Fruit fly (Drosophila melanogaster): Measurements from ENCODE around the gene tty.
A peak's percentile ranks its signal among the peaks of the same experiment; 100 is the strongest.

Gene tty

DNA sequence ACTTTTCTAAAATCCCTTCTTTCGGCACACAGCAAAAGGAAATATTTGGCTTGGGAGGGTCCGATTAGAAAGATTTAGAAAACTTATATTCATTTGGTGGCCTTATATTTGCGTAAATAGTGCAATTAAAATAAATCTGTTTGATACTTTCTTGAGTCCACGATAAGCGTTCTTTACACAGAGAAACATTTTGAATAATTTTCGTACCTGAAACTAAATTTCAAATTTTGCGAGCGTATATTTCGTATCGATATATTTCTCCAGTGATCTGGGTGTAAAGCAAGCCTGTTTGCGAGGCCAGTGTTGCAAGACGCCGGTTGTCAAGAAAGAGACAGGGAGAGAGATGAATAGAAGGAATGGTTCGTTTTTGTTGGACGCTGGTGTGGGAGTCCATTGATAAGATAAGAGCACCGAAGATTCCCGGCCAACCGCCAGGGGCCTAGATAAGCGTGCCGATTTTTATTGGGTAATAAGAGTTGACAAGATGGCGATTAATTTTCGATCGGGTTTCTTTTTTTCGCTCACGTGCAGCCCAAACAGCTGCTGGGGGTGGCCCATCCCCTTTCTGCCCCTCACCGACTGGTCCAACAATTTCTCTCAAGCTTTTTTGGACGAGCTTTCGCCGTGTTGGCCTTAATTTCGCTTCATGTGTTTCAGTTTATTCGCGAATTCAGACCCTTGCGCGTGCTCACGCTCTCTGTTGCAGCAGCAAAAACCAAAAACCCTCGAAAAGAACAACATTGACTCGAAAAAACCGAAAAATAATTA is 34.4 kb upstream of the tty start, which contains the start of gene slgA (continued):
- TF ChIP-seq CG12391 (tag; optimal IDR thresholded peaks at IDR 0.05) (peak; percentile 5), Sox100B (GFP tag; optimal IDR thresholded peaks at IDR 0.05) (peak; percentile 19), peb (GFP tag; IDR thresholded peaks at IDR 0.05) (no peak), Lpt (GFP tag; optimal IDR thresholded peaks at IDR 0.05) (no peak), CG15696 (tag; optimal IDR thresholded peaks at IDR 0.05) (no peak), cad (GFP tag; optimal IDR thresholded peaks at IDR 0.05) (no peak), CG31441 (GFP tag; IDR thresholded peaks at IDR 0.05) (no peak), Opbp (GFP tag; IDR thresholded peaks at IDR 0.05; ENCODE audit: partially characterized antibody) (peak; percentile 71), bowl (GFP tag; IDR thresholded peaks at IDR 0.05) (no peak), sc (optimal IDR thresholded peaks at IDR 0.05) (no peak), sc (GFP tag; optimal IDR thresholded peaks at IDR 0.05) (no peak), Meics (GFP tag; optimal IDR thresholded peaks at IDR 0.05) (no peak), ash1 (GFP tag; optimal IDR thresholded peaks at IDR 0.05) (no peak), tgo (GFP tag; IDR thresholded peaks at IDR 0.05) (no peak; the same call in 2 of the 3 replicates), vnd (GFP tag; IDR thresholded peaks at IDR 0.05; ENCODE audit: partially characterized antibody) (peak; percentile 72), CG10654 (GFP tag; optimal IDR thresholded peaks at IDR 0.05) (no peak), br (optimal IDR thresholded peaks at IDR 0.05) (no peak), ci (GFP tag; IDR thresholded peaks at IDR 0.05) (peak; percentile 49; the same call in 1 of the 3 replicates), chm (GFP tag; IDR thresholded peaks at IDR 0.05) (no peak), Ets65A (GFP tag) (peak; percentile 85), Dfd (GFP tag; optimal IDR thresholded peaks at IDR 0.05) (no peak), Dek (tag; optimal IDR thresholded peaks at IDR 0.05) (no peak), nom (GFP tag; optimal IDR thresholded peaks at IDR 0.05) (peak; percentile 22), Dip3 (GFP tag; optimal IDR thresholded peaks at IDR 0.05) (peak; percentile 47), CG3065 (GFP tag; optimal IDR thresholded peaks at IDR 0.05) (no peak), ranshi (GFP tag; IDR thresholded peaks at IDR 0.05) (no peak), kay (GFP tag; optimal IDR thresholded peaks at IDR 0.05) (no peak), CG31224 (GFP tag; IDR thresholded peaks at IDR 0.05) (no peak), gcm (GFP tag; optimal IDR thresholded peaks at IDR 0.05) (no peak), Bdp1 (GFP tag; optimal IDR thresholded peaks at IDR 0.05) (no peak), Elba2 (GFP tag; optimal IDR thresholded peaks at IDR 0.05) (no peak), CG10267 (tag; optimal IDR thresholded peaks at IDR 0.05) (peak; percentile 94), NC2α (GFP tag; optimal IDR thresholded peaks at IDR 0.05) (no peak), yki (optimal IDR thresholded peaks at IDR 0.05) (no peak), CG3995 (GFP tag; optimal IDR thresholded peaks at IDR 0.05) (peak; percentile 70), CG9609 (GFP tag; optimal IDR thresholded peaks at IDR 0.05) (peak; percentile 43), CG5953 (GFP tag; IDR thresholded peaks at IDR 0.05) (no peak), CG11093 (GFP tag; IDR thresholded peaks at IDR 0.05) (no peak), CG12942 (GFP tag; optimal IDR thresholded peaks at IDR 0.05) (peak; percentile 17), CG4854 (GFP tag; optimal IDR thresholded peaks at IDR 0.05) (peak; percentile 5), Tbp (GFP tag; optimal IDR thresholded peaks at IDR 0.05) (no peak), CG14050 (GFP tag; IDR thresholded peaks at IDR 0.05) (0 out of 3 replicates have a peak, but pooled peaks have one; percentile 16), CG3838 (GFP tag; optimal IDR thresholded peaks at IDR 0.05) (no peak), CG11723 (GFP tag; optimal IDR thresholded peaks at IDR 0.05) (no peak), CG10979 (tag; optimal IDR thresholded peaks at IDR 0.05) (no peak), tll (GFP tag; optimal IDR thresholded peaks at IDR 0.05) (no peak), Rfx (GFP tag; IDR thresholded peaks at IDR 0.05) (peak; percentile 64), CG11504 (tag; optimal IDR thresholded peaks at IDR 0.05) (peak; percentile 13), Dbx (GFP tag; IDR thresholded peaks at IDR 0.05) (0 out of 3 replicates have a peak, but pooled peaks have one; percentile 48), CG2875 (GFP tag; optimal IDR thresholded peaks at IDR 0.05) (no peak), ap (GFP tag; IDR thresholded peaks at IDR 0.05) (no peak), CG8281 (tag; optimal IDR thresholded peaks at IDR 0.05) (no peak)
